Fruit fly (Drosophila melanogaster) whole organism, embryonic: Measurements from ENCODE around the gene GABPI.

Experiments
- Atf-2 ChIP-seq: fragments of 200-800 bp; sonication (Bioruptor generic); optimal IDR thresholded peaks from 2 replicates; lab custom pipeline; 2016; ENCODE audit warnings: missing biosample characterization, missing genetic modification characterization
- Awh ChIP-seq: fragments of 200-800 bp; sonication (Bioruptor generic); IDR thresholded peaks from 2 replicates; pipeline ENCODE4, ENCODE4 v1.3.6; 2022; ENCODE audit warnings: missing biosample characterization, missing genetic modification characterization
- CG10147 ChIP-seq: fragments of 200-800 bp; sonication (Bioruptor generic); optimal IDR thresholded peaks from 2 replicates; lab custom pipeline; 2019; ENCODE audit warnings: missing biosample characterization, mild to moderate bottlenecking, missing genetic modification characterization, moderate library complexity
- CG10209 ChIP-seq: fragments of 200-800 bp; sonication (Bioruptor generic); optimal IDR thresholded peaks from 3 replicates; lab custom pipeline; 2017; ENCODE audit warnings: missing biosample characterization, mild to moderate bottlenecking, missing genetic modification characterization, missing genetic modification reagents
- CG1024 ChIP-seq: fragments of 200-800 bp; sonication (Bioruptor generic); IDR thresholded peaks from 2 replicates; pipeline ENCODE4 v1.3.6; 2022; ENCODE audit warnings: missing biosample characterization, missing genetic modification characterization
- CG10321 ChIP-seq: fragments of 200-800 bp; sonication (Bioruptor generic); IDR thresholded peaks from 2 replicates; pipeline ENCODE4 v1.3.6; 2022; ENCODE audit warnings: missing biosample characterization, missing genetic modification characterization
- CG11504 ChIP-seq: fragments of 200-800 bp; sonication (Bioruptor generic); optimal IDR thresholded peaks from 3 replicates; lab custom pipeline; 2019; ENCODE audit warnings: missing biosample characterization, mild to moderate bottlenecking, missing genetic modification characterization, moderate library complexity
- CG12236 ChIP-seq: fragments of 200-800 bp; sonication (Bioruptor generic); optimal IDR thresholded peaks from 2 replicates; lab custom pipeline; 2016; ENCODE audit warnings: missing biosample characterization, missing genetic modification characterization
- CG13775 ChIP-seq: fragments of 200-800 bp; sonication (Bioruptor generic); optimal IDR thresholded peaks from 3 replicates; lab custom pipeline; 2017; ENCODE audit warnings: missing biosample characterization, mild to moderate bottlenecking, missing genetic modification characterization
- CG14014 ChIP-seq: fragments of 200-800 bp; sonication (Bioruptor generic); IDR thresholded peaks from 2 replicates; pipeline ENCODE4 v1.3.6; 2022; ENCODE audit warnings: missing biosample characterization, missing genetic modification characterization
- CG15073 ChIP-seq: fragments of 200-800 bp; sonication (Bioruptor generic); optimal IDR thresholded peaks from 2 replicates; lab custom pipeline; 2016; ENCODE audit warnings: missing biosample characterization, missing genetic modification characterization
- CG15269 ChIP-seq: fragments of 200-800 bp; sonication (Bioruptor generic); optimal IDR thresholded peaks from 2 replicates; lab custom pipeline; 2018; ENCODE audit warnings: missing biosample characterization, mild to moderate bottlenecking, missing genetic modification characterization, moderate library complexity
- CG15696 ChIP-seq: fragments of 200-800 bp; sonication (Bioruptor generic); optimal IDR thresholded peaks from 2 replicates; lab custom pipeline; 2019; ENCODE audit warnings: missing biosample characterization, mild to moderate bottlenecking, missing genetic modification characterization, moderate library complexity
- CG2199 ChIP-seq: fragments of 200-800 bp; sonication (Bioruptor generic); IDR thresholded peaks from 3 replicates; pipeline ENCODE4 v1.3.6; 2022; ENCODE audit warnings: missing biosample characterization, missing genetic modification characterization
- CG32772 ChIP-seq: fragments of 200-800 bp; sonication (Bioruptor generic); IDR thresholded peaks from 2 replicates; pipeline ENCODE4 v1.3.6; 2022; ENCODE audit warnings: missing biosample characterization, missing genetic modification characterization
- CG5180 ChIP-seq: fragments of 200-800 bp; sonication (Bioruptor generic); optimal IDR thresholded peaks from 3 replicates; lab custom pipeline; 2017; ENCODE audit warnings: missing biosample characterization, missing genetic modification characterization, mild to moderate bottlenecking, moderate library complexity, missing genetic modification reagents
- CG9437 ChIP-seq: fragments of 200-800 bp; sonication (Bioruptor generic); optimal IDR thresholded peaks from 2 replicates; lab custom pipeline; 2018; ENCODE audit warnings: missing biosample characterization, mild to moderate bottlenecking, missing genetic modification characterization
- CHES-1-like ChIP-seq: fragments of 200-800 bp; sonication (Bioruptor generic); optimal IDR thresholded peaks from 2 replicates; lab custom pipeline; 2016; ENCODE audit warnings: missing biosample characterization, missing genetic modification characterization
- CTCF ChIP-seq: fragments of 200-800 bp; sonication (Bioruptor generic); optimal IDR thresholded peaks from 2 replicates; lab custom pipeline; 2017; ENCODE audit warnings: missing biosample characterization, mild to moderate bottlenecking, missing genetic modification characterization, moderate library complexity
- CkIIα-i1 ChIP-seq: fragments of 200-800 bp; sonication (Bioruptor generic); IDR thresholded peaks from 2 replicates; pipeline ENCODE4 v1.3.6; 2022; ENCODE audit warnings: missing biosample characterization, missing genetic modification characterization
- D ChIP-seq, 2 experiments: fragments of 200-800 bp in 1 of 2; fragments of >200 bp in 1 of 2; sonication (Bioruptor generic) in 1 of 2; optimal IDR thresholded peaks; 2 replicates in 1 of 2; 3 replicates in 1 of 2; lab custom pipeline; 2017; ENCODE audit warnings: mild to moderate bottlenecking in 1 of 2, missing biosample characterization in 1 of 2, missing genetic modification characterization in 1 of 2, missing genetic modification reagents in 1 of 2
- Dip3 ChIP-seq: fragments of 200-800 bp; sonication (Bioruptor generic); optimal IDR thresholded peaks from 3 replicates; lab custom pipeline; 2016; ENCODE audit warnings: missing biosample characterization, missing genetic modification characterization
- HHEX ChIP-seq: fragments of 200-800 bp; sonication (Bioruptor generic); optimal IDR thresholded peaks from 3 replicates; lab custom pipeline; 2017; ENCODE audit warnings: missing biosample characterization, mild to moderate bottlenecking, missing genetic modification characterization, missing genetic modification reagents
- HLH54F ChIP-seq: fragments of 200-800 bp; sonication (Bioruptor generic); optimal IDR thresholded peaks from 3 replicates; lab custom pipeline; 2016; ENCODE audit warnings: missing biosample characterization, missing genetic modification characterization
- HLHmδ ChIP-seq: fragments of 200-800 bp; sonication (Bioruptor generic); optimal IDR thresholded peaks from 2 replicates; lab custom pipeline; 2018; ENCODE audit warnings: missing biosample characterization, mild to moderate bottlenecking, missing genetic modification characterization, moderate library complexity
- Hr51 ChIP-seq, 2 experiments: fragments of 200-800 bp; sonication (Bioruptor generic); optimal IDR thresholded peaks; 2 replicates in 1 of 2; 3 replicates in 1 of 2; lab custom pipeline; 2016 to 2018; ENCODE audit warnings: missing biosample characterization in 2 of 2, missing genetic modification characterization in 2 of 2, mild to moderate bottlenecking in 1 of 2, moderate library complexity in 1 of 2
- Hr78 ChIP-seq, 2 experiments: fragments of 200-800 bp in 1 of 2; fragments of >200 bp in 1 of 2; sonication (Bioruptor generic) in 1 of 2; optimal IDR thresholded peaks; 2 replicates each; lab custom pipeline; 2017 to 2019; ENCODE audit warnings: missing biosample characterization in 2 of 2, missing genetic modification characterization in 2 of 2, mild to moderate bottlenecking in 1 of 2, moderate library complexity in 1 of 2
- Ssrp ChIP-seq: fragments of 200-800 bp; sonication (Bioruptor generic); optimal IDR thresholded peaks from 2 replicates; lab custom pipeline; 2018; ENCODE audit warnings: missing biosample characterization, mild to moderate bottlenecking, missing genetic modification characterization, moderate library complexity
- TFAM ChIP-seq: fragments of 200-800 bp; sonication (Bioruptor generic); optimal IDR thresholded peaks from 2 replicates; lab custom pipeline; 2017; ENCODE audit warnings: missing biosample characterization, missing genetic modification characterization, inconsistent platforms
- Trl ChIP-seq, 3 experiments: fragments of >200 bp in 2 of 3; fragments of 200-800 bp in 1 of 3; sonication (Bioruptor generic) in 1 of 3; optimal IDR thresholded peaks; 2 replicates in 1 of 3; 3 replicates in 2 of 3; lab custom pipeline; 2016 to 2017; ENCODE audit warnings: missing biosample characterization in 1 of 3, missing genetic modification characterization in 1 of 3
- abd-A ChIP-seq: fragments of 200-800 bp; sonication (Bioruptor generic); optimal IDR thresholded peaks from 3 replicates; lab custom pipeline; 2019; ENCODE audit warnings: missing biosample characterization, mild to moderate bottlenecking, missing genetic modification characterization, moderate library complexity
- ase ChIP-seq: fragments of 200-800 bp; sonication (Bioruptor generic); IDR thresholded peaks from 3 replicates; pipeline ENCODE4 v1.3.6; 2022; ENCODE audit warnings: missing biosample characterization, missing genetic modification characterization
- bab2 ChIP-seq: fragments of 200-800 bp; sonication (Bioruptor generic); optimal IDR thresholded peaks from 2 replicates; lab custom pipeline; 2016; ENCODE audit warnings: missing biosample characterization, missing genetic modification characterization
- cas ChIP-seq: fragments of 200-800 bp; sonication (Bioruptor generic); IDR thresholded peaks from 2 replicates; pipeline ENCODE4 v1.3.6; 2022; ENCODE audit warnings: missing biosample characterization, missing genetic modification characterization
- chif ChIP-seq, 2 experiments: fragments of 200-800 bp; sonication (Bioruptor generic); optimal IDR thresholded peaks; 3 replicates each; lab custom pipeline; 2016; ENCODE audit warnings: missing biosample characterization in 2 of 2, missing genetic modification characterization in 2 of 2
- emc ChIP-seq: fragments of 200-800 bp; sonication (Bioruptor generic); optimal IDR thresholded peaks from 2 replicates; lab custom pipeline; 2016; ENCODE audit warnings: missing biosample characterization, missing genetic modification characterization
- gce ChIP-seq: fragments of 200-800 bp; sonication (Bioruptor generic); IDR thresholded peaks from 3 replicates; pipeline ENCODE4 v1.3.6; 2022; ENCODE audit warnings: missing biosample characterization, missing genetic modification characterization
- gro ChIP-seq: fragments of 200-800 bp; sonication (Bioruptor generic); optimal IDR thresholded peaks from 2 replicates; lab custom pipeline; 2016; ENCODE audit warnings: missing biosample characterization, missing genetic modification characterization
- inv ChIP-seq: fragments of 200-800 bp; sonication (Bioruptor generic); IDR thresholded peaks from 2 replicates; pipeline ENCODE4 v1.3.6; 2022; ENCODE audit warnings: missing biosample characterization, missing genetic modification characterization; ENCODE audit not compliant: partially characterized antibody
- kah ChIP-seq: fragments of 200-800 bp; sonication (Bioruptor generic); optimal IDR thresholded peaks from 2 replicates; lab custom pipeline; 2018; ENCODE audit warnings: missing biosample characterization, mild to moderate bottlenecking, missing genetic modification characterization
- maf-S ChIP-seq: fragments of 200-800 bp; sonication (Bioruptor generic); optimal IDR thresholded peaks from 2 replicates; lab custom pipeline; 2016; ENCODE audit warnings: missing biosample characterization, missing genetic modification characterization
- mirr ChIP-seq: fragments of 200-800 bp; sonication (Bioruptor generic); optimal IDR thresholded peaks from 3 replicates; lab custom pipeline; 2018; ENCODE audit warnings: missing biosample characterization, mild to moderate bottlenecking, missing genetic modification characterization
- oc ChIP-seq: fragments of 200-800 bp; sonication (Bioruptor generic); optimal IDR thresholded peaks from 2 replicates; lab custom pipeline; 2018; ENCODE audit warnings: missing biosample characterization, mild to moderate bottlenecking, missing genetic modification characterization, moderate library complexity
- onecut ChIP-seq: fragments of 200-800 bp; sonication (Bioruptor generic); IDR thresholded peaks from 2 replicates; pipeline ENCODE4 v1.3.6; 2022; ENCODE audit warnings: missing biosample characterization, missing genetic modification characterization
- pum ChIP-seq: fragments of 200-800 bp; sonication (Bioruptor generic); optimal IDR thresholded peaks from 2 replicates; lab custom pipeline; 2016; ENCODE audit warnings: missing biosample characterization, missing genetic modification characterization
- tll ChIP-seq, 2 experiments: fragments of 200-800 bp in 1 of 2; fragments of >200 bp in 1 of 2; sonication (Bioruptor generic) in 1 of 2; optimal IDR thresholded peaks; 2 replicates each; lab custom pipeline; 2017 to 2019; ENCODE audit warnings: missing biosample characterization in 2 of 2, missing genetic modification characterization in 2 of 2, mild to moderate bottlenecking in 1 of 2, moderate library complexity in 1 of 2
- toy ChIP-seq: fragments of 200-800 bp; sonication (Bioruptor generic); IDR thresholded peaks from 2 replicates; pipeline ENCODE4 v1.3.6; 2022; ENCODE audit warnings: missing biosample characterization, missing genetic modification characterization
- twi ChIP-seq: fragments of 200-800 bp; optimal IDR thresholded peaks from 2 replicates; lab custom pipeline; 2019; ENCODE audit warnings: missing biosample characterization, mild to moderate bottlenecking, missing genetic modification characterization, moderate library complexity
- wek ChIP-seq: fragments of 200-800 bp; sonication (Bioruptor generic); optimal IDR thresholded peaks from 3 replicates; lab custom pipeline; 2018; ENCODE audit warnings: missing biosample characterization, mild to moderate bottlenecking, missing genetic modification characterization, moderate library complexity
- wor ChIP-seq: fragments of 200-800 bp; sonication (Bioruptor generic); IDR thresholded peaks from 2 replicates; pipeline ENCODE4 v1.3.6; 2022; ENCODE audit warnings: missing biosample characterization, missing genetic modification characterization

GABPI gene

dm6 chr2L:3003399-3003798 is 26.9 kb upstream of the GABPI start (continued):
- peak; percentile 8; the same call in 1 of the 2 replicates for TF ChIP-seq CG14014 (GFP tag; lab: Robert Waterston, UW)
- no peak for TF ChIP-seq Trl (optimal IDR thresholded peaks at IDR 0.05; lab: Kevin White, UChicago)
- no peak for TF ChIP-seq Trl (GFP tag; optimal IDR thresholded peaks at IDR 0.05; lab: Kevin White, UChicago)
- TF ChIP-seq CG9437 (GFP tag; lab: Kevin White, UChicago): peak; percentile 40
- peak; percentile 25 for TF ChIP-seq wek (GFP tag; lab: Kevin White, UChicago)
- TF ChIP-seq CG10147 (GFP tag; lab: Kevin White, UChicago): no peak
- TF ChIP-seq TFAM (GFP tag; lab: Kevin White, UChicago): no peak
- TF ChIP-seq ase (GFP tag; lab: Robert Waterston, UW): no peak
- no peak for TF ChIP-seq CG2199
- 0 out of 3 replicates have a peak, but pooled peaks have one; percentile 37 for TF ChIP-seq gce (GFP tag; lab: Robert Waterston, UW)
- TF ChIP-seq CHES-1-like (GFP tag; lab: Kevin White, UChicago): no peak
- no peak for TF ChIP-seq HLHmδ
- no peak for TF ChIP-seq CkIIα-i1 (GFP tag; lab: Robert Waterston, UW)
- 0 out of 2 replicates have a peak, but pooled peaks have one; percentile 42 for TF ChIP-seq CG32772 (GFP tag; lab: Robert Waterston, UW)
- TF ChIP-seq CG5180 (GFP tag; lab: Kevin White, UChicago): peak; percentile 47
- TF ChIP-seq CG10321 (GFP tag; lab: Robert Waterston, UW): peak; percentile 19; the same call in 1 of the 2 replicates
- TF ChIP-seq CG15073 (GFP tag; lab: Kevin White, UChicago): no peak
- TF ChIP-seq CTCF (GFP tag; lab: Kevin White, UChicago): no peak
- TF ChIP-seq kah (GFP tag; lab: Kevin White, UChicago): peak; percentile 51
- no peak for TF ChIP-seq Atf-2 (GFP tag; lab: Kevin White, UChicago)
- TF ChIP-seq Hr51 (GFP tag; optimal IDR thresholded peaks at IDR 0.05; lab: Kevin White, UChicago): peak in 1 of 2 experiments; percentile 73
- TF ChIP-seq mirr (GFP tag; lab: Kevin White, UChicago): no peak
- no peak for TF ChIP-seq toy (GFP tag; lab: Robert Waterston, UW)
- TF ChIP-seq CG15696 (tag; lab: Kevin White, UChicago): no peak
- peak; percentile 20 for TF ChIP-seq pum (GFP tag; lab: Kevin White, UChicago)
- TF ChIP-seq CG15269 (tag; lab: Kevin White, UChicago): peak; percentile 59
- TF ChIP-seq CG10209 (GFP tag; lab: Kevin White, UChicago): peak; percentile 40
- no peak for TF ChIP-seq CG12236 (GFP tag; lab: Kevin White, UChicago)
- peak; percentile 62 for TF ChIP-seq oc
- no peak for TF ChIP-seq inv (GFP tag; lab: Robert Waterston, UW)
- TF ChIP-seq maf-S (GFP tag; lab: Kevin White, UChicago): no peak
- peak; percentile 81 for TF ChIP-seq CG11504 (tag; lab: Kevin White, UChicago)
- peak; percentile 59 for TF ChIP-seq bab2 (GFP tag; lab: Kevin White, UChicago)
- peak; percentile 25; the same call in 1 of the 2 replicates for TF ChIP-seq onecut (GFP tag; lab: Robert Waterston, UW)
- no peak for TF ChIP-seq chif (GFP tag; optimal IDR thresholded peaks at IDR 0.05; lab: Kevin White, UChicago)
- TF ChIP-seq Dip3 (GFP tag; lab: Kevin White, UChicago): no peak
- TF ChIP-seq tll (GFP tag; optimal IDR thresholded peaks at IDR 0.05; lab: Kevin White, UChicago): no peak
- no peak for TF ChIP-seq HLH54F (GFP tag; lab: Kevin White, UChicago)
- TF ChIP-seq emc (GFP tag; lab: Kevin White, UChicago): no peak
- TF ChIP-seq wor: peak; percentile 49
- no peak for TF ChIP-seq gro (GFP tag; lab: Kevin White, UChicago)
- TF ChIP-seq Awh (GFP tag; lab: Robert Waterston, UW): no peak
- no peak for TF ChIP-seq D (optimal IDR thresholded peaks at IDR 0.05; lab: Kevin White, UChicago)
- TF ChIP-seq D (GFP tag; optimal IDR thresholded peaks at IDR 0.05; lab: Kevin White, UChicago): peak; percentile 57
- TF ChIP-seq abd-A: no peak
- no peak for TF ChIP-seq cas (GFP tag; lab: Robert Waterston, UW)
- TF ChIP-seq twi (tag; lab: Kevin White, UChicago): no peak
- no peak for TF ChIP-seq CG1024 (GFP tag; lab: Robert Waterston, UW)
- TF ChIP-seq HHEX (GFP tag; lab: Kevin White, UChicago): peak; percentile 55
- TF ChIP-seq Hr78 (GFP tag; optimal IDR thresholded peaks at IDR 0.05; lab: Kevin White, UChicago): peak in 1 of 2 experiments; percentile 9
- TF ChIP-seq CG13775 (GFP tag; lab: Kevin White, UChicago): no peak
- TF ChIP-seq Ssrp (tag; lab: Kevin White, UChicago): peak; percentile 50
